Worm (Caenorhabditis elegans) whole organism, L1 larva: ENCODE measurements around the gene Y97E10AR.6.

Experiments used
- Y116A8C.19 ChIP-seq: sonication (generic microtip); optimal IDR thresholded peaks from 2 replicates; lab custom pipeline; 2016; ENCODE audit warnings: missing compliant biosample characterization, missing genetic modification characterization, borderline replicate concordance
- alr-1 ChIP-seq: fragments of 200-800 bp; sonication (Bioruptor generic); optimal IDR thresholded peaks from 2 replicates; lab custom pipeline; 2018; ENCODE audit warnings: borderline replicate concordance, mild to moderate bottlenecking, missing genetic modification characterization, missing compliant biosample characterization
- ama-1 ChIP-seq: fragments of 150-350 bp; optimal IDR thresholded peaks from 2 replicates; lab custom pipeline; 2014
- ceh-90 ChIP-seq: sonication (generic microtip); optimal IDR thresholded peaks from 2 replicates; lab custom pipeline; 2016; ENCODE audit warnings: missing genetic modification characterization, missing compliant biosample characterization
- dpl-1 ChIP-seq, 3 experiments: fragments of 150-350 bp in 2 of 3; sonication (generic microtip) in 1 of 3; optimal IDR thresholded peaks; 2 replicates each; lab custom pipeline; 2014 to 2017; ENCODE audit warnings: missing biosample characterization in 3 of 3, missing genetic modification characterization in 3 of 3, missing genetic modification reagents in 3 of 3
- elt-2 ChIP-seq: sonication (generic microtip); optimal IDR thresholded peaks from 2 replicates; lab custom pipeline; 2016; ENCODE audit warnings: missing genetic modification characterization, mild to moderate bottlenecking, inconsistent platforms, missing compliant biosample characterization, missing genetic modification reagents
- lin-13 ChIP-seq: fragments of 150-350 bp; optimal IDR thresholded peaks from 2 replicates; lab custom pipeline; 2014; ENCODE audit warnings: missing biosample characterization, missing genetic modification reagents, missing genetic modification characterization
- nhr-237 ChIP-seq: fragments of 150-350 bp; optimal IDR thresholded peaks from 2 replicates; lab custom pipeline; 2014; ENCODE audit warnings: missing biosample characterization, missing genetic modification characterization
- nhr-77 ChIP-seq: fragments of 150-350 bp; optimal IDR thresholded peaks from 2 replicates; lab custom pipeline; 2014; ENCODE audit warnings: missing biosample characterization, missing genetic modification characterization
- snpc-4 ChIP-seq: fragments of 150-350 bp; optimal IDR thresholded peaks from 2 replicates; lab custom pipeline; 2014; ENCODE audit warnings: missing biosample characterization, missing genetic modification characterization
- unc-62 ChIP-seq: fragments of 150-350 bp; optimal IDR thresholded peaks from 2 replicates; lab custom pipeline; 2014; ENCODE audit warnings: missing biosample characterization, missing genetic modification reagents, missing genetic modification characterization

DNA sequence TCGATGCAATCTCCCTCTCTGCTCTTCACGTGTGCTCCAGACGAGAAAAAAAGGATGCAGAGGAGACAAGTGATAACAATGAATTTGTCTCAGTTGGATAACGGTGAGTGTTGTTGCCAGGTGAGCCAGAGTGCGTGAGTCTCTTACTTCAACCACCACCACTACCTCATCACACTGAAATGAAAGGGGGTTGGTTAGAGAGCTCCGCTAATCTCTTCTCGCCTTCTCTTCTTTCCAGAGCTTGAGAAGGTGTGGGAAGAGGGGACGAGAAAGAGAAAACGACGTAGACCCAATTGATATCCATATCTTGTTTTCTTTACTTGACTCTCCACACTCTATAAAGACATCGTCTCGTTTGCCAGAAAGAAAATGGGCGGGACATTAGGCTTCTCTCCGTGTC is 42.4 kb downstream of the Y97E10AR.6 start:
- TF ChIP-seq nhr-77: no peak
- TF ChIP-seq nhr-237: no peak
- TF ChIP-seq lin-13 (GFP tag; lab: Kevin White, UChicago): no peak
- no peak for TF ChIP-seq ama-1 (lab: Kevin White, UChicago)
- no peak for TF ChIP-seq ceh-90 (tag; lab: Kevin White, UChicago)
- no peak for TF ChIP-seq alr-1 (tag; lab: Kevin White, UChicago)
- TF ChIP-seq Y116A8C.19 (tag; lab: Kevin White, UChicago): no peak
- TF ChIP-seq elt-2 (tag; lab: Kevin White, UChicago): no peak
- TF ChIP-seq snpc-4 (tag; lab: Kevin White, UChicago): no peak
- TF ChIP-seq unc-62: no peak
- TF ChIP-seq dpl-1 (GFP tag; optimal IDR thresholded peaks at IDR 0.05; lab: Kevin White, UChicago): no peak
